Worm (Caenorhabditis elegans): Measurements from ENCODE around the gene str-61.

str-61 gene

ce11 chrV:16692988-16693387 is 21.9 kb upstream of the str-61 start:
- TF ChIP-seq ztf-29 (GFP tag; IDR thresholded peaks at IDR 0.05) (no peak), med-1 (GFP tag; optimal IDR thresholded peaks at IDR 0.05; ENCODE audit: insufficient read depth) (no peak), flt-1 (GFP tag; IDR thresholded peaks at IDR 0.05) (no peak), tab-1 (GFP tag; IDR thresholded peaks at IDR 0.05) (no peak), ztf-23 (GFP tag; IDR thresholded peaks at IDR 0.05) (no peak), cog-1 (tag; optimal IDR thresholded peaks at IDR 0.05) (no peak), klf-2 (GFP tag; conservative IDR thresholded peaks at IDR 0.05) (no peak)

DNA sequence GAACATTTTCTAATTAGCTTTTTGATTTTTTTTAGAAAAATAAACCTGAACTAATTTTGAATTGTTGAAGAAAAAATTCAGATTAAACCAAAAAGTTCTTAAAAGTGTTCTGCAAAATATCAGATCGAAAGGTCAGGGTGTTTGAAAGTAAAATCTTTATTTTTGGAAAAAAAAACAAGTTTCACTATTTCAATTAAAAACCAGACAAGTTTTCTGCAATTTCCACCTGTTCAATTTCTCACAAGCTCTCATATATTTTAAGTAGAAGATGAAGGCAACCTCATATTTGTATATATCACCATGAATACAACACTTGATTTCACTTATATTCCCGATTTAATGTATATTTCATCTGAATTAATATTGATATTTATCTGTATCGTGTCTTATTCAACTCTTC is 16.1 kb upstream of the str-61 start, which contains the start of gene srz-102:
Gene srz-102 (plus strand): TSS at position 301 of the 400 bp plus-strand sequence.
- TF ChIP-seq cog-1 (tag; optimal IDR thresholded peaks at IDR 0.05) = no peak
- no peak for TF ChIP-seq ztf-23 (GFP tag; IDR thresholded peaks at IDR 0.05)
- no peak for TF ChIP-seq ref-1 (GFP tag; conservative IDR thresholded peaks at IDR 0.05)
- no peak for TF ChIP-seq tab-1 (GFP tag; IDR thresholded peaks at IDR 0.05)
- no peak for TF ChIP-seq flt-1 (GFP tag; IDR thresholded peaks at IDR 0.05)
- no peak for TF ChIP-seq ztf-29 (GFP tag; IDR thresholded peaks at IDR 0.05)
- no peak for TF ChIP-seq klf-2 (GFP tag; conservative IDR thresholded peaks at IDR 0.05)
- no peak for TF ChIP-seq med-1 (GFP tag; optimal IDR thresholded peaks at IDR 0.05; ENCODE audit: insufficient read depth)

ce11 chrV:16685725-16686124 is 14.6 kb upstream of the str-61 start, which contains the start of gene srw-43:
TSS of gene srw-43 (plus strand) at chrV:16686025.
- no peak for TF ChIP-seq ztf-29 (GFP tag; IDR thresholded peaks at IDR 0.05)
- TF ChIP-seq klf-2 (GFP tag; conservative IDR thresholded peaks at IDR 0.05) = no peak
- TF ChIP-seq ref-1 (GFP tag; conservative IDR thresholded peaks at IDR 0.05) = no peak
- TF ChIP-seq ztf-23 (GFP tag; IDR thresholded peaks at IDR 0.05) = no peak
- no peak for TF ChIP-seq T22C8.4 (GFP tag; IDR thresholded peaks at IDR 0.05)
- TF ChIP-seq tab-1 (GFP tag; IDR thresholded peaks at IDR 0.05) = no peak
- TF ChIP-seq flt-1 (GFP tag; IDR thresholded peaks at IDR 0.05) = no peak
- TF ChIP-seq med-1 (GFP tag; optimal IDR thresholded peaks at IDR 0.05; ENCODE audit: insufficient read depth) = no peak
- TF ChIP-seq cog-1 (tag; optimal IDR thresholded peaks at IDR 0.05) = no peak

DNA sequence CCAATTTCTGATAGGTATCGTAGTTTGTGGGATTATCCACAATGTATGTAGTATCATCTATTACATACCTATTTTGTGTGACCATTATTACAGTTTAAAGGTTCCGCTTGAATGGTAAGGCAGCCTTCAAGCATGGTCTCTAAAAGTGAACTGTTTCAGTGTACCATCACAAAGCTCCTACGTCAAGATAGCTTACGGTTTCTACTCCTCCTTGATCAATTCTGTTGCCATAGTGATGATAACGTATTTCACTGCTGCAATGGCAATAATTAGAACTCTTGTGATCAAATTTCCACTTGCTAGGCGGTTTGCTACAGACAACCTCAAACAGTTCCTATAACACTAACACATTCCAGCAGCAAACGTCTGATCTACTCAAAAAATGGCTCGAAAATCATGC is 12.3 kb upstream of the str-61 start:
- TF ChIP-seq ztf-23 (GFP tag; IDR thresholded peaks at IDR 0.05) (no peak), ztf-29 (GFP tag; IDR thresholded peaks at IDR 0.05) (no peak)

ce11 chrV:16682886-16683285 is 11.8 kb upstream of the str-61 start, which contains the start of gene srw-36:
TSS of gene srw-36 (plus strand) at chrV:16683186.
- TF ChIP-seq tab-1 (GFP tag; IDR thresholded peaks at IDR 0.05) (no peak), flt-1 (GFP tag; IDR thresholded peaks at IDR 0.05) (no peak), T22C8.4 (GFP tag; IDR thresholded peaks at IDR 0.05) (no peak), med-1 (GFP tag; optimal IDR thresholded peaks at IDR 0.05; ENCODE audit: insufficient read depth) (no peak), ztf-23 (GFP tag; IDR thresholded peaks at IDR 0.05) (no peak), klf-2 (GFP tag; conservative IDR thresholded peaks at IDR 0.05) (no peak), cog-1 (tag; optimal IDR thresholded peaks at IDR 0.05) (no peak), ref-1 (GFP tag; conservative IDR thresholded peaks at IDR 0.05) (no peak), ztf-29 (GFP tag; IDR thresholded peaks at IDR 0.05) (no peak)

ce11 chrV:16679981-16680380 is 8.9 kb upstream of the str-61 start, which contains the start of gene srw-44:
TSS of gene srw-44 (plus strand) at chrV:16680281.
- TF ChIP-seq flt-1 (GFP tag; IDR thresholded peaks at IDR 0.05) (no peak), med-1 (GFP tag; optimal IDR thresholded peaks at IDR 0.05; ENCODE audit: insufficient read depth) (no peak), ztf-23 (GFP tag; IDR thresholded peaks at IDR 0.05) (no peak), ref-1 (GFP tag; conservative IDR thresholded peaks at IDR 0.05) (no peak), ztf-29 (GFP tag; IDR thresholded peaks at IDR 0.05) (no peak), cog-1 (tag; optimal IDR thresholded peaks at IDR 0.05) (no peak), tab-1 (GFP tag; IDR thresholded peaks at IDR 0.05) (no peak), T22C8.4 (GFP tag; IDR thresholded peaks at IDR 0.05) (no peak), klf-2 (GFP tag; conservative IDR thresholded peaks at IDR 0.05) (no peak)

DNA sequence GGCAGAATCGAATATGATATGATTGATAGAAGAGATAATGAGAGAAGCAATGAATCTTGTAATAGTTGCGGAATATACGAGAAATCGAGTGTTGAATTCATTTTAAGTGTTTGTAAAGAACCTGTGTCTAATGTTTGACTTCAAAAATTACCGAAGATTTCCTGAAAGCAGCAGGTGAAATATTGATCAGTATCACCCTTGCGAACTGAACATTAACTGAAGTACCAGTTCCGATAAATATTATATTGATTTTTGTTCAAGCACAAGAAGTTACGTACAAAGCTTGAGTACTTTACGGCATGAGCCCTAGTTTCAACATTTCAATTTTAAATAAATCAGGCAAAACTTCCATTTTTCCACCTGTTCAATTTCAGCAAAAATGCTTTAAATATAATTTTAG is 8.1 kb upstream of the str-61 start, which contains the start of gene srz-103:
Gene srz-103 (minus strand): TSS at position 101 of the 400 bp plus-strand sequence.
- no peak for TF ChIP-seq ref-1 (GFP tag; conservative IDR thresholded peaks at IDR 0.05)
- TF ChIP-seq T22C8.4 (GFP tag; IDR thresholded peaks at IDR 0.05) = no peak
- TF ChIP-seq tab-1 (GFP tag; IDR thresholded peaks at IDR 0.05) = no peak
- no peak for TF ChIP-seq ztf-23 (GFP tag; IDR thresholded peaks at IDR 0.05)
- no peak for TF ChIP-seq med-1 (GFP tag; optimal IDR thresholded peaks at IDR 0.05; ENCODE audit: insufficient read depth)
- no peak for TF ChIP-seq klf-2 (GFP tag; conservative IDR thresholded peaks at IDR 0.05)

- no peak for TF ChIP-seq ref-1 (GFP tag; conservative IDR thresholded peaks at IDR 0.05)
- TF ChIP-seq ztf-23 (GFP tag; IDR thresholded peaks at IDR 0.05) = no peak
- no peak for TF ChIP-seq cog-1 (tag; optimal IDR thresholded peaks at IDR 0.05)
Measured at ce11 chrV:16675553-16675952, 4.5 kb upstream of the str-61 start, which contains the start of gene srz-1. TSS of gene srz-1 (plus strand) at chrV:16675853.

DNA sequence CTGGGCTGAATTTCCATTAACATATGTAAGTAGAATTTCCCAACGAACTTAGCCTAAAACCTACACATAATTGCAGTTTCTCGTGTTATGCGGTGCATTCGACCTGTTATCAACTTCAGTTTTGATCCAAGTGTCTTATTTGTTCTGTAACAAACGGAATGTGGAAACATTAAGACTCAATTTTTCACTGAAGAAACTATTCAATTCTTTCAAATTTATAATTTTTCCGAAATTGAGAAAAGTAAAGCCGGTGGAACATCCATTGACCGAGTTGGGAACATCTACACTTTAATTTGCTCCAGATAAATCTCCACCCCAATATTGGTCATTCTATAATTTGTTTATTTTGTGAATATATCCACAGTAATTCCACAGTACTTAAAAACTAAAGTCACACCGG is 3.3 kb upstream of the str-61 start:
- TF ChIP-seq ref-1 (GFP tag; conservative IDR thresholded peaks at IDR 0.05) = no peak
- TF ChIP-seq cog-1 (tag; optimal IDR thresholded peaks at IDR 0.05) = no peak
- TF ChIP-seq ztf-23 (GFP tag; IDR thresholded peaks at IDR 0.05) = no peak
- no peak for TF ChIP-seq med-1 (GFP tag; optimal IDR thresholded peaks at IDR 0.05; ENCODE audit: insufficient read depth)
- TF ChIP-seq tab-1 (GFP tag; IDR thresholded peaks at IDR 0.05) = no peak
- TF ChIP-seq flt-1 (GFP tag; IDR thresholded peaks at IDR 0.05) = no peak
- TF ChIP-seq ztf-29 (GFP tag; IDR thresholded peaks at IDR 0.05) = no peak
- TF ChIP-seq klf-2 (GFP tag; conservative IDR thresholded peaks at IDR 0.05) = no peak
- no peak for TF ChIP-seq T22C8.4 (GFP tag; IDR thresholded peaks at IDR 0.05)

- TF ChIP-seq med-1 (GFP tag; optimal IDR thresholded peaks at IDR 0.05; ENCODE audit: insufficient read depth) = no peak
- TF ChIP-seq ref-1 (GFP tag; conservative IDR thresholded peaks at IDR 0.05) = no peak
- no peak for TF ChIP-seq ztf-23 (GFP tag; IDR thresholded peaks at IDR 0.05)
- TF ChIP-seq tab-1 (GFP tag; IDR thresholded peaks at IDR 0.05) = no peak
- TF ChIP-seq ztf-29 (GFP tag; IDR thresholded peaks at IDR 0.05) = no peak
- no peak for TF ChIP-seq cog-1 (tag; optimal IDR thresholded peaks at IDR 0.05)
- TF ChIP-seq klf-2 (GFP tag; conservative IDR thresholded peaks at IDR 0.05) = no peak
- no peak for TF ChIP-seq T22C8.4 (GFP tag; IDR thresholded peaks at IDR 0.05)
- no peak for TF ChIP-seq flt-1 (GFP tag; IDR thresholded peaks at IDR 0.05)
Measured at ce11 chrV:16672198-16672597, 1.1 kb upstream of the str-61 start, which contains the start of gene F14F8.8. TSS of gene F14F8.8 (minus strand) at chrV:16672298.
